Fruit fly (Drosophila melanogaster) whole organism, embryonic: ENCODE results near the gene CG7742.

Experiments
- Bdp1 ChIP-seq: fragments of 200-800 bp; sonication (Bioruptor generic); optimal IDR thresholded peaks from 3 replicates; lab custom pipeline; 2016; ENCODE audit warnings: missing biosample characterization, missing genetic modification characterization
- Bteb2 ChIP-seq: fragments of 200-800 bp; sonication (Bioruptor generic); optimal IDR thresholded peaks from 2 replicates; lab custom pipeline; 2016; ENCODE audit warnings: missing biosample characterization, missing genetic modification characterization
- C15 ChIP-seq: fragments of 200-800 bp; sonication (Bioruptor generic); IDR thresholded peaks from 3 replicates; pipeline ENCODE4 v1.3.6; 2022; ENCODE audit warnings: missing biosample characterization, missing genetic modification characterization
- CG10431 ChIP-seq: fragments of 200-800 bp; sonication (Bioruptor generic); optimal IDR thresholded peaks from 3 replicates; lab custom pipeline; 2018; ENCODE audit warnings: missing biosample characterization, mild to moderate bottlenecking, missing genetic modification characterization
- CG11093 ChIP-seq: fragments of 200-800 bp; sonication (Bioruptor generic); IDR thresholded peaks from 3 replicates; pipeline ENCODE4 v1.3.6; 2022; ENCODE audit warnings: missing biosample characterization, missing genetic modification characterization
- CG13123 ChIP-seq: fragments of 200-800 bp; sonication (Bioruptor generic); optimal IDR thresholded peaks from 2 replicates; lab custom pipeline; 2016; ENCODE audit warnings: missing biosample characterization, missing genetic modification characterization
- CG17186 ChIP-seq: fragments of 200-800 bp; sonication (Bioruptor generic); optimal IDR thresholded peaks from 3 replicates; lab custom pipeline; 2017; ENCODE audit warnings: missing biosample characterization, missing genetic modification reagents, missing genetic modification characterization
- CG17359 ChIP-seq: fragments of 200-800 bp; sonication (Bioruptor generic); optimal IDR thresholded peaks from 3 replicates; lab custom pipeline; 2018; ENCODE audit warnings: missing biosample characterization, mild to moderate bottlenecking, missing genetic modification characterization, moderate library complexity
- CG3281 ChIP-seq: fragments of 200-800 bp; sonication (Bioruptor generic); optimal IDR thresholded peaks from 3 replicates; lab custom pipeline; 2017; ENCODE audit warnings: missing biosample characterization, mild to moderate bottlenecking, missing genetic modification characterization
- CG43689 ChIP-seq: fragments of 200-800 bp; sonication (Bioruptor generic); IDR thresholded peaks from 2 replicates; pipeline ENCODE4 v1.3.6; 2022; ENCODE audit warnings: missing biosample characterization, missing genetic modification characterization
- CG4404 ChIP-seq: fragments of 200-800 bp; sonication (Bioruptor generic); IDR thresholded peaks from 2 replicates; pipeline ENCODE4 v1.3.6; 2022; ENCODE audit warnings: missing biosample characterization, missing genetic modification characterization
- CG6272 ChIP-seq: fragments of 200-800 bp; sonication (Bioruptor generic); IDR thresholded peaks from 2 replicates; pipeline ENCODE4 v1.3.6; 2022; ENCODE audit warnings: missing biosample characterization, missing genetic modification characterization
- CG6683 ChIP-seq: fragments of 200-800 bp; sonication (Bioruptor generic); optimal IDR thresholded peaks from 2 replicates; lab custom pipeline; 2017; ENCODE audit warnings: missing biosample characterization, mild to moderate bottlenecking, missing genetic modification characterization, missing genetic modification reagents
- CG7786 ChIP-seq: fragments of 200-800 bp; sonication (Bioruptor generic); optimal IDR thresholded peaks from 2 replicates; lab custom pipeline; 2016; ENCODE audit warnings: missing biosample characterization, missing genetic modification characterization
- CG8359 ChIP-seq: fragments of 200-800 bp; sonication (Bioruptor generic); optimal IDR thresholded peaks from 2 replicates; lab custom pipeline; 2017; ENCODE audit warnings: missing biosample characterization, mild to moderate bottlenecking, missing genetic modification characterization, borderline replicate concordance
- CG9876 ChIP-seq: fragments of 200-800 bp; sonication (Bioruptor generic); optimal IDR thresholded peaks from 2 replicates; lab custom pipeline; 2016; ENCODE audit warnings: missing biosample characterization, missing genetic modification characterization
- D ChIP-seq, 2 experiments: fragments of 200-800 bp in 1 of 2; fragments of >200 bp in 1 of 2; sonication (Bioruptor generic) in 1 of 2; optimal IDR thresholded peaks; 2 replicates in 1 of 2; 3 replicates in 1 of 2; lab custom pipeline; 2017; ENCODE audit warnings: mild to moderate bottlenecking in 1 of 2, missing biosample characterization in 1 of 2, missing genetic modification characterization in 1 of 2, missing genetic modification reagents in 1 of 2
- Eip74EF ChIP-seq, 2 experiments: fragments of 200-800 bp in 1 of 2; fragments of >200 bp in 1 of 2; sonication (Bioruptor generic) in 1 of 2; optimal IDR thresholded peaks; 2 replicates each; lab custom pipeline; 2017 to 2019; ENCODE audit warnings: missing biosample characterization in 2 of 2, missing genetic modification characterization in 2 of 2, mild to moderate bottlenecking in 1 of 2, moderate library complexity in 1 of 2
- HLH54F ChIP-seq: fragments of 200-800 bp; sonication (Bioruptor generic); optimal IDR thresholded peaks from 3 replicates; lab custom pipeline; 2016; ENCODE audit warnings: missing biosample characterization, missing genetic modification characterization
- Med ChIP-seq: fragments of 200-800 bp; sonication (Bioruptor generic); peaks from one replicate; lab custom pipeline; 2016; ENCODE audit warnings: missing biosample characterization, missing genetic modification characterization, mild to moderate bottlenecking, inconsistent platforms, moderate library complexity
- Oli ChIP-seq: fragments of 200-800 bp; sonication (Bioruptor generic); optimal IDR thresholded peaks from 2 replicates; lab custom pipeline; 2018; ENCODE audit warnings: missing biosample characterization, mild to moderate bottlenecking, missing genetic modification characterization, moderate library complexity
- Ravus ChIP-seq: fragments of 200-800 bp; sonication (Bioruptor generic); IDR thresholded peaks from 2 replicates; pipeline ENCODE4 v1.3.6; 2022; ENCODE audit warnings: missing biosample characterization, missing genetic modification characterization
- Tbp ChIP-seq: fragments of >200 bp; optimal IDR thresholded peaks from 2 replicates; lab custom pipeline; 2018; ENCODE audit warnings: missing biosample characterization, missing genetic modification characterization
- ab ChIP-seq: fragments of 200-800 bp; sonication (Bioruptor generic); optimal IDR thresholded peaks from 2 replicates; lab custom pipeline; 2016; ENCODE audit warnings: missing biosample characterization, missing genetic modification characterization
- dati ChIP-seq: fragments of 200-800 bp; sonication (Bioruptor generic); IDR thresholded peaks from 2 replicates; pipeline ENCODE4 v1.3.6; 2022; ENCODE audit warnings: missing biosample characterization, missing genetic modification characterization
- dm ChIP-seq: fragments of 200-800 bp; sonication (Bioruptor generic); optimal IDR thresholded peaks from 3 replicates; lab custom pipeline; 2016; ENCODE audit warnings: missing biosample characterization, missing genetic modification characterization
- fd64A ChIP-seq: fragments of 200-800 bp; sonication (Bioruptor generic); optimal IDR thresholded peaks from 3 replicates; lab custom pipeline; 2018; ENCODE audit warnings: missing biosample characterization, mild to moderate bottlenecking, missing genetic modification characterization
- fd96Cb ChIP-seq: fragments of 200-800 bp; sonication (Bioruptor generic); optimal IDR thresholded peaks from 2 replicates; lab custom pipeline; 2018; ENCODE audit warnings: missing biosample characterization, mild to moderate bottlenecking, missing genetic modification characterization, moderate library complexity
- hkb ChIP-seq, 2 experiments: fragments of 200-800 bp in 1 of 2; fragments of >200 bp in 1 of 2; sonication (Bioruptor generic) in 1 of 2; IDR thresholded peaks in 1 of 2; optimal IDR thresholded peaks in 1 of 2; 2 replicates each; pipeline versions ENCODE4 v1.3.6 to Lab custom; 2017 to 2022; ENCODE audit warnings: missing biosample characterization in 1 of 2, missing genetic modification characterization in 1 of 2
- inv ChIP-seq: fragments of 200-800 bp; sonication (Bioruptor generic); IDR thresholded peaks from 2 replicates; pipeline ENCODE4 v1.3.6; 2022; ENCODE audit warnings: missing biosample characterization, missing genetic modification characterization; ENCODE audit not compliant: partially characterized antibody
- luna ChIP-seq: fragments of 200-800 bp; sonication (Bioruptor generic); optimal IDR thresholded peaks from 2 replicates; lab custom pipeline; 2016; ENCODE audit warnings: missing biosample characterization, missing genetic modification characterization
- mld ChIP-seq: fragments of 200-800 bp; sonication (Bioruptor generic); IDR thresholded peaks from 3 replicates; pipeline ENCODE4 v1.3.6; 2022; ENCODE audit warnings: missing biosample characterization, missing genetic modification characterization; ENCODE audit not compliant: partially characterized antibody
- oc ChIP-seq: fragments of 200-800 bp; sonication (Bioruptor generic); optimal IDR thresholded peaks from 2 replicates; lab custom pipeline; 2018; ENCODE audit warnings: missing biosample characterization, mild to moderate bottlenecking, missing genetic modification characterization, moderate library complexity
- ro ChIP-seq: fragments of 200-800 bp; sonication (Bioruptor generic); IDR thresholded peaks from 2 replicates; pipeline ENCODE4 v1.3.6; 2022; ENCODE audit warnings: missing biosample characterization, missing genetic modification characterization
- scrt ChIP-seq: fragments of 200-800 bp; sonication (Bioruptor generic); optimal IDR thresholded peaks from 2 replicates; lab custom pipeline; 2018; ENCODE audit warnings: missing biosample characterization, mild to moderate bottlenecking, missing genetic modification characterization, moderate library complexity
- sug ChIP-seq: fragments of 200-800 bp; optimal IDR thresholded peaks from 2 replicates; lab custom pipeline; 2019; ENCODE audit warnings: missing biosample characterization, mild to moderate bottlenecking, missing genetic modification characterization, moderate library complexity
- twi ChIP-seq: fragments of 200-800 bp; optimal IDR thresholded peaks from 2 replicates; lab custom pipeline; 2019; ENCODE audit warnings: missing biosample characterization, mild to moderate bottlenecking, missing genetic modification characterization, moderate library complexity
- z ChIP-seq: fragments of 200-800 bp; sonication (Bioruptor generic); IDR thresholded peaks from 3 replicates; pipeline ENCODE4 v1.3.6; 2022; ENCODE audit warnings: missing biosample characterization, missing genetic modification characterization

The CG7742 gene

DNA sequence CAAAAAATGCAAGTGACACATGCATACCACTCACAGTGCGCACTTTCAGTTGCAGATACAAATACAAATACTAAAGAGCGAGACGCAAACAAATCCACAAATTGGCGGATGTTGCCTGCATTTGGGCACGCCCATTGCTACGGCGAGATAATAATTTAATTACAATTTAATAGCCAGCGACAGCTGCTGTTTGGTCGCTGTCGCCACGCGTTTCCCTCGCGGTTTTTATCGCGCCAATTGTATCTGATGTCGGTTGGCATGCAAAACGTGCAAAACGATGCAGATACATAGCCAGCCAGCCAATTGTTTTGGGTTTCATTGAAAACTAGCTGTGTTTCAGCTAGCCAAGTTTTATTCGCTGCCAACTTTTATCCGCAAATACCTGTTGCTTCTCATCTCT lies 8.4 kb upstream of the CG7742 start:
- TF ChIP-seq HLH54F (GFP tag; lab: Kevin White, UChicago): no peak
- TF ChIP-seq Eip74EF (GFP tag; optimal IDR thresholded peaks at IDR 0.05; lab: Kevin White, UChicago): no peak
- TF ChIP-seq luna (GFP tag; lab: Kevin White, UChicago): no peak
- no peak for TF ChIP-seq CG17359 (tag; lab: Kevin White, UChicago)
- TF ChIP-seq mld (GFP tag; lab: Robert Waterston, UW): no peak
- TF ChIP-seq scrt (GFP tag; lab: Kevin White, UChicago): no peak
- no peak for TF ChIP-seq fd64A (GFP tag; lab: Kevin White, UChicago)
- TF ChIP-seq CG6272 (GFP tag; lab: Robert Waterston, UW): no peak
- no peak for TF ChIP-seq CG7786 (GFP tag; lab: Kevin White, UChicago)
- no peak for TF ChIP-seq CG3281 (GFP tag; lab: Kevin White, UChicago)
- TF ChIP-seq ro (GFP tag; lab: Robert Waterston, UW): no peak
- TF ChIP-seq dm: no peak
- no peak for TF ChIP-seq CG10431 (GFP tag; lab: Kevin White, UChicago)
- TF ChIP-seq Oli (tag; lab: Kevin White, UChicago): no peak
- TF ChIP-seq ab (GFP tag; lab: Kevin White, UChicago): no peak
- peak; percentile 31 for TF ChIP-seq Med (GFP tag; lab: Kevin White, UChicago)
- TF ChIP-seq CG8359: peak; percentile 98

DNA sequence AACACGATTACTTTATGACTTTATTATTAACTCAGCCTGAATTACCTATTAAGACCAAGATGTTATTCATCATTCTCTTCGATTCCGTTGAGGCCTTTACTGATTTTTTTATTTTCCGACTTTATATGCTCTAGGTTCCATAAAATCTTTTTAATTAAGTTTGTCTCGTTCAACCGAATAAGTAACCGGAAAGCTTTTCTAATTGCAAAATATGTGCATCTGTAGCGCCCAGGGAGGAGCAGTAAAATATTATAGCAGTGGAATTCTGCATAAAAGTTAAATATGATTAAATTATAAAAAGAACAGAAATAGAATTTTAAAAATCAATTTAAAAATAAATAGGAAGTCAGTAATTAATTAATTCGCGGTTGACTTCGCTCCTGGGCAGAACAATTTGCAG lies 1.6 kb upstream of the CG7742 start, which contains the start of the genes CG14034 and TpnC25D:
Gene CG14034 (minus strand): TSS at position 101 of the 400 bp plus-strand sequence.
Gene TpnC25D (plus strand): TSS at position 260 of the 400 bp plus-strand sequence.
- no peak for TF ChIP-seq CG9876 (GFP tag; lab: Kevin White, UChicago)
- TF ChIP-seq D (optimal IDR thresholded peaks at IDR 0.05; lab: Kevin White, UChicago): no peak
- TF ChIP-seq D (GFP tag; optimal IDR thresholded peaks at IDR 0.05; lab: Kevin White, UChicago): no peak
- TF ChIP-seq dati (GFP tag; lab: Robert Waterston, UW): no peak
- no peak for TF ChIP-seq twi (tag; lab: Kevin White, UChicago)
- no peak for TF ChIP-seq Bdp1
- TF ChIP-seq hkb (optimal IDR thresholded peaks at IDR 0.05; lab: Kevin White, UChicago): no peak
- no peak for TF ChIP-seq hkb (GFP tag; IDR thresholded peaks at IDR 0.05; lab: Robert Waterston, UW)
- no peak for TF ChIP-seq fd96Cb (tag; lab: Kevin White, UChicago)
- TF ChIP-seq CG6683 (GFP tag; lab: Kevin White, UChicago): no peak
- TF ChIP-seq CG4404 (GFP tag; lab: Robert Waterston, UW): no peak
- TF ChIP-seq Ravus (GFP tag; lab: Robert Waterston, UW): no peak
- TF ChIP-seq Tbp: no peak
- no peak for TF ChIP-seq CG11093 (GFP tag; lab: Robert Waterston, UW)
- TF ChIP-seq Bteb2: no peak
- no peak for TF ChIP-seq C15 (GFP tag; lab: Robert Waterston, UW)
- TF ChIP-seq CG17186 (GFP tag; lab: Kevin White, UChicago): no peak
- TF ChIP-seq oc: no peak

DNA sequence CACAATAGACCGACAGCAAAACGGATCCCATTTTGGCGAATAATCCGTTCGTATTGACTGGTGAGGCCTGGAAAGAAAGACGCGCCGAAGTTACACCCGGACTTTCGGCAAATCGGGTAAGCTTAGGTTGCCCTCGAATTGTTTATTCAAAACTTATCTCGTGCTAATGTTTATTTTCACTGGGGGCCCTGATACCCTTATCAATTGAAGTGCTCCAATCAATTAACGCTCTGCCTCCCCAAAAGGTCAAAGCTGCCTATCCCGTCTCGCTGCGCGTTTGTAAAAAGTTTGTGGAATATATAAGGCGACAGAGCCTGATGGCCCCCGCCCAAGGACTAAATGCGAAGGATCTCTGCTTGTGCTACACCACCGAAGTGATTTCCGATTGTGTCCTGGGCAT lies 3.9 kb downstream of the CG7742 start:
- no peak for TF ChIP-seq z (GFP tag; lab: Robert Waterston, UW)
- peak; percentile 15; the same call in 1 of the 2 replicates for TF ChIP-seq CG43689 (GFP tag; lab: Robert Waterston, UW)
- peak; percentile 81 for TF ChIP-seq sug
- TF ChIP-seq inv (GFP tag; lab: Robert Waterston, UW): 0 out of 2 replicates have a peak, but pooled peaks have one; percentile 14
- TF ChIP-seq CG13123 (GFP tag; lab: Kevin White, UChicago): no peak
